Fruit fly (Drosophila melanogaster): Measurements from ENCODE around the gene CG11178.

Gene CG11178

DNA sequence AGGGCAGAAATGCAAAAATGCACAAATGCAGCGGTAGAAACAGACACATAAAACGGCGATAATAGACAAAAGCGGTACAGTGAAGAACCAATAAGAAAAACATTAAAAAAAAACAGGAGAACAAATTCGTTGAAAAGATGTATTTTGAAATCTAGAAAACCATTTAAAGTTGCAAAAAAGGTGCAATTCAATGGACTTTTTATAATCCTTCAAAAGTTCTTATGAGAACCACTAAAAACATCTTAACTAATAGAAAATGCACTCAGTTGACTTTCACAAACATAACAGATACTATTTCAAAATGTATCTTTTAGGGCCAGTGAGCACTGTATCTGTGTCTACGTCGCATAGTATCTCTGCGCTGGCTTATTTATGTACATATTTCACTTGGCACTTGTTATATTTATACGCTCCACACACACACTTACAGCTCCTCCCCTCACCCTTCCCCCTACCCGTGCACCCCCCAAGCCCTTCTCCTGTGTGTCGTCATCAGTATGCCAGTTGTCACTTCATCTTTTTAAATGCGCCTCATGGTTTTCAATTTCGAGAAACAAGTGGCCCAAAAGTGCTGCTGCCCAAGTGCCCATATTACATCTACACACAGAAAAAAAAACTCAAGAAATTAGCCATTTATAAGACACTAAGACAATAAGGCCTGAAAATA, 39.9 kb upstream of the CG11178 start (continued):
- peak; percentile 71 for TF ChIP-seq Eip78C (GFP tag)
- peak; percentile 26 for TF ChIP-seq acj6 (GFP tag; optimal IDR thresholded peaks at IDR 0.05)
- TF ChIP-seq CG15336 (GFP tag; IDR thresholded peaks at IDR 0.05): peak; percentile 56; the same call in 1 of the 2 replicates
- TF ChIP-seq CG31627 (GFP tag; optimal IDR thresholded peaks at IDR 0.05): peak; percentile 7
- TF ChIP-seq Lpt (GFP tag; optimal IDR thresholded peaks at IDR 0.05): peak; percentile 45
- TF ChIP-seq Hr39 (GFP tag; optimal IDR thresholded peaks at IDR 0.05): peak; percentile 28
- peak; percentile 11 for TF ChIP-seq CG3032 (tag; optimal IDR thresholded peaks at IDR 0.05)

DNA sequence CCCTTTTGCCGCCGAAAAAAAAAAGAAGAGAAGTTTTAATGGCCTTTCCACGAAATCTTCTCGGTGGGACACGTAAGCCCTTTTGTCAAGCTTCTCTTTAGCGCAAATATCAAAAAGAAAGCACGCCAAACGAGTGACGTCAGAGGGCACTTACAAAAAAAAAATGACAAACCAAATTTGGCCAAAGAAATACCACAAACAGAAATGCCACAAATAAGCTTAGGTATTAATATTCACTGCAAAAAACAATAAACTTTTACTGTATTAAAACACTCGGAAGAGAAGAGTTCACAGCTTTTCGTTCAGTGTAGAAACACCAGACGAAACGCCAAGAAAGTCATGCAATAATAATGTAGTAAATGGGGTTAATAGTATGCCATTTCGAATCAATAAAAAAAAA, 37.4 kb upstream of the CG11178 start:
- peak; percentile 56 for TF ChIP-seq CG7368 (GFP tag; optimal IDR thresholded peaks at IDR 0.05)
- no peak for TF ChIP-seq CG6808 (GFP tag; optimal IDR thresholded peaks at IDR 0.05)
- TF ChIP-seq CG4318 (GFP tag; optimal IDR thresholded peaks at IDR 0.05): no peak
- peak; percentile 52 for TF ChIP-seq Eip75B (GFP tag; optimal IDR thresholded peaks at IDR 0.05)
- peak; percentile 55 for TF ChIP-seq CG3919 (GFP tag; optimal IDR thresholded peaks at IDR 0.05)
- TF ChIP-seq ss (GFP tag; optimal IDR thresholded peaks at IDR 0.05): peak in 1 of 2 experiments; percentile 12
- peak; percentile 67 for TF ChIP-seq lz (GFP tag; optimal IDR thresholded peaks at IDR 0.05)
- peak; percentile 64 for TF ChIP-seq acj6 (GFP tag; optimal IDR thresholded peaks at IDR 0.05)
- TF ChIP-seq dsx (GFP tag; optimal IDR thresholded peaks at IDR 0.05; ENCODE audit: poor library complexity, severe bottlenecking): no peak
- peak; percentile 49 for TF ChIP-seq CG8632 (GFP tag; optimal IDR thresholded peaks at IDR 0.05)
- peak; percentile 82 for TF ChIP-seq CG6163 (GFP tag; IDR thresholded peaks at IDR 0.05)
- peak; percentile 92 for TF ChIP-seq Eip78C (GFP tag)
- peak; percentile 31 for TF ChIP-seq OdsH (GFP tag; optimal IDR thresholded peaks at IDR 0.05)
- peak; percentile 59 for TF ChIP-seq cyc (GFP tag; optimal IDR thresholded peaks at IDR 0.05)
- TF ChIP-seq eg (GFP tag; IDR thresholded peaks at IDR 0.05): peak; percentile 21; the same call in 1 of the 3 replicates
- TF ChIP-seq CG6792 (GFP tag; optimal IDR thresholded peaks at IDR 0.05): peak; percentile 38
- TF ChIP-seq achi (GFP tag; optimal IDR thresholded peaks at IDR 0.05): peak; percentile 52
- peak; percentile 5 for TF ChIP-seq vri (GFP tag; optimal IDR thresholded peaks at IDR 0.05)
- TF ChIP-seq CG10669 (GFP tag; optimal IDR thresholded peaks at IDR 0.05): peak; percentile 40
- no peak for TF ChIP-seq CG11762 (GFP tag; optimal IDR thresholded peaks at IDR 0.05; ENCODE audit: insufficient read depth)
- peak; percentile 72 for TF ChIP-seq Sox102F (GFP tag; optimal IDR thresholded peaks at IDR 0.05)
- peak; percentile 57 for TF ChIP-seq Hr39 (GFP tag; optimal IDR thresholded peaks at IDR 0.05)
- TF ChIP-seq CG15336 (GFP tag; IDR thresholded peaks at IDR 0.05): peak; percentile 45; the same call in 1 of the 2 replicates
- peak; percentile 22 for TF ChIP-seq Sox15 (GFP tag; optimal IDR thresholded peaks at IDR 0.05)
- TF ChIP-seq Lpt (GFP tag; optimal IDR thresholded peaks at IDR 0.05): no peak
- TF ChIP-seq CG6276 (GFP tag; optimal IDR thresholded peaks at IDR 0.05): no peak
- no peak for TF ChIP-seq spab (GFP tag; optimal IDR thresholded peaks at IDR 0.05)
- peak; percentile 12 for TF ChIP-seq net (GFP tag; optimal IDR thresholded peaks at IDR 0.05)
- peak; percentile 61 for TF ChIP-seq CG31627 (GFP tag; optimal IDR thresholded peaks at IDR 0.05)
- TF ChIP-seq Gug (GFP tag; IDR thresholded peaks at IDR 0.05): no peak
- TF ChIP-seq topi (GFP tag; optimal IDR thresholded peaks at IDR 0.05): peak; percentile 74
- TF ChIP-seq CG11294 (GFP tag; IDR thresholded peaks at IDR 0.05): 0 out of 2 replicates have a peak, but pooled peaks have one; percentile 18
- peak; percentile 38 for TF ChIP-seq CG10631 (GFP tag; optimal IDR thresholded peaks at IDR 0.05)
- TF ChIP-seq CG16779 (tag; optimal IDR thresholded peaks at IDR 0.05): no peak
- TF ChIP-seq pdm3 (GFP tag; optimal IDR thresholded peaks at IDR 0.05): peak; percentile 36
- peak; percentile 42; the same call in 1 of the 3 replicates for TF ChIP-seq CG8119 (GFP tag; IDR thresholded peaks at IDR 0.05)
- peak; percentile 75 for TF ChIP-seq svp (GFP tag)
- TF ChIP-seq Met (GFP tag; optimal IDR thresholded peaks at IDR 0.05): peak; percentile 75
- TF ChIP-seq Hr4 (GFP tag; optimal IDR thresholded peaks at IDR 0.05): peak; percentile 47
- TF ChIP-seq Eip93F (GFP tag; optimal IDR thresholded peaks at IDR 0.05): no peak
- TF ChIP-seq CG32006 (GFP tag; optimal IDR thresholded peaks at IDR 0.05): peak; percentile 32
- TF ChIP-seq Smox (GFP tag; optimal IDR thresholded peaks at IDR 0.05): peak; percentile 52
- TF ChIP-seq Ets96B (tag; optimal IDR thresholded peaks at IDR 0.05): no peak
- TF ChIP-seq Sox14 (GFP tag; optimal IDR thresholded peaks at IDR 0.05): peak; percentile 31
- TF ChIP-seq CG34406 (GFP tag; optimal IDR thresholded peaks at IDR 0.05): peak; percentile 65
- peak; percentile 22 for TF ChIP-seq Ets21C (GFP tag; optimal IDR thresholded peaks at IDR 0.05)
- peak; percentile 46 for TF ChIP-seq CG11902 (GFP tag; optimal IDR thresholded peaks at IDR 0.05)
